Fruit fly (Drosophila melanogaster) whole organism, pupa: ENCODE measurements around the gene Ir68a.
A peak's percentile ranks its signal among the peaks of the same experiment; 100 is the strongest.

Experiments
- CG10348 ChIP-seq: fragments of 200-800 bp; sonication (Bioruptor generic); IDR thresholded peaks from 2 replicates; pipeline ENCODE4 v1.3.6; 2022; ENCODE audit warnings: missing biosample characterization, missing genetic modification characterization
- CG12605 ChIP-seq: fragments of 200-800 bp; sonication (Bioruptor generic); IDR thresholded peaks from 2 replicates; pipeline ENCODE4 v1.3.6; 2022; ENCODE audit warnings: missing biosample characterization, missing genetic modification characterization
- CG13204 ChIP-seq: fragments of 200-800 bp; sonication (Bioruptor generic); optimal IDR thresholded peaks from 2 replicates; lab custom pipeline; 2018; ENCODE audit warnings: missing biosample characterization, mild to moderate bottlenecking, missing genetic modification characterization, moderate library complexity
- CG14655 ChIP-seq: fragments of 200-800 bp; sonication (Bioruptor generic); optimal IDR thresholded peaks from 3 replicates; lab custom pipeline; 2017; ENCODE audit warnings: mild to moderate bottlenecking, missing biosample characterization, missing genetic modification reagents, missing genetic modification characterization
- CG15710 ChIP-seq: fragments of 200-800 bp; sonication (Bioruptor generic); optimal IDR thresholded peaks from 2 replicates; lab custom pipeline; 2018; ENCODE audit warnings: missing biosample characterization, mild to moderate bottlenecking, missing genetic modification characterization, moderate library complexity
- CG17806 ChIP-seq: fragments of 200-800 bp; sonication (Bioruptor generic); optimal IDR thresholded peaks from 2 replicates; lab custom pipeline; 2018; ENCODE audit warnings: missing biosample characterization, mild to moderate bottlenecking, missing genetic modification characterization, moderate library complexity
- CG32121 ChIP-seq: fragments of 200-800 bp; sonication (Bioruptor generic); IDR thresholded peaks from 2 replicates; pipeline ENCODE4 v1.3.6; 2022; ENCODE audit warnings: missing biosample characterization, missing genetic modification characterization
- CG34367 ChIP-seq: fragments of 200-800 bp; sonication (Bioruptor generic); optimal IDR thresholded peaks from 2 replicates; lab custom pipeline; 2018; ENCODE audit warnings: missing biosample characterization, mild to moderate bottlenecking, missing genetic modification characterization
- CG4496 ChIP-seq: fragments of 200-800 bp; sonication (Bioruptor generic); IDR thresholded peaks from 3 replicates; pipeline ENCODE4 v1.3.6; 2022; ENCODE audit warnings: missing biosample characterization, missing genetic modification characterization
- CG8159 ChIP-seq: fragments of 200-800 bp; sonication (Bioruptor generic); optimal IDR thresholded peaks from 3 replicates; lab custom pipeline; 2018; ENCODE audit warnings: missing biosample characterization, mild to moderate bottlenecking, missing genetic modification characterization, moderate library complexity
- CG8301 ChIP-seq: fragments of 200-800 bp; sonication (Bioruptor generic); optimal IDR thresholded peaks from 2 replicates; lab custom pipeline; 2018; ENCODE audit warnings: missing biosample characterization, mild to moderate bottlenecking, missing genetic modification characterization
- CG9948 ChIP-seq: fragments of 200-800 bp; sonication (Bioruptor generic); optimal IDR thresholded peaks from 2 replicates; lab custom pipeline; 2018; ENCODE audit warnings: missing biosample characterization, mild to moderate bottlenecking, missing genetic modification characterization, moderate library complexity
- D1 ChIP-seq: fragments of 200-800 bp; sonication (Bioruptor generic); optimal IDR thresholded peaks from 2 replicates; lab custom pipeline; 2018; ENCODE audit warnings: missing biosample characterization, mild to moderate bottlenecking, missing genetic modification characterization, moderate library complexity
- EcR ChIP-seq: fragments of 200-800 bp; sonication (Bioruptor generic); optimal IDR thresholded peaks from 3 replicates; lab custom pipeline; 2019; ENCODE audit warnings: missing biosample characterization, missing genetic modification characterization, mild to moderate bottlenecking, moderate library complexity, missing genetic modification reagents
- Ets98B ChIP-seq: fragments of 200-800 bp; sonication (Bioruptor generic); IDR thresholded peaks from 2 replicates; pipeline ENCODE4 v1.3.6; 2022; ENCODE audit warnings: missing biosample characterization, missing genetic modification characterization
- Pif1A ChIP-seq: fragments of 200-800 bp; sonication (Bioruptor generic); optimal IDR thresholded peaks from 3 replicates; lab custom pipeline; 2016; ENCODE audit warnings: missing biosample characterization, missing genetic modification characterization
- Pif1B ChIP-seq: fragments of 200-800 bp; sonication (Bioruptor generic); optimal IDR thresholded peaks from 3 replicates; lab custom pipeline; 2016; ENCODE audit warnings: missing biosample characterization, missing genetic modification characterization
- Snoo ChIP-seq: fragments of 200-800 bp; sonication (Bioruptor generic); optimal IDR thresholded peaks from 3 replicates; lab custom pipeline; 2017; ENCODE audit warnings: missing biosample characterization, mild to moderate bottlenecking, missing genetic modification characterization, inconsistent platforms
- fd96Ca ChIP-seq: fragments of 200-800 bp; sonication (Bioruptor generic); IDR thresholded peaks from 3 replicates; pipeline ENCODE4 v1.3.6; 2022; ENCODE audit warnings: missing biosample characterization, missing genetic modification characterization
- gl ChIP-seq: fragments of 200-800 bp; sonication (Bioruptor generic); optimal IDR thresholded peaks from 2 replicates; lab custom pipeline; 2018; ENCODE audit warnings: missing biosample characterization, mild to moderate bottlenecking, missing genetic modification characterization
- rn ChIP-seq: fragments of 200-800 bp; sonication (Bioruptor generic); IDR thresholded peaks from 2 replicates; pipeline ENCODE4 v1.3.6; 2022; ENCODE audit warnings: missing biosample characterization, missing genetic modification characterization

The Ir68a gene

DNA sequence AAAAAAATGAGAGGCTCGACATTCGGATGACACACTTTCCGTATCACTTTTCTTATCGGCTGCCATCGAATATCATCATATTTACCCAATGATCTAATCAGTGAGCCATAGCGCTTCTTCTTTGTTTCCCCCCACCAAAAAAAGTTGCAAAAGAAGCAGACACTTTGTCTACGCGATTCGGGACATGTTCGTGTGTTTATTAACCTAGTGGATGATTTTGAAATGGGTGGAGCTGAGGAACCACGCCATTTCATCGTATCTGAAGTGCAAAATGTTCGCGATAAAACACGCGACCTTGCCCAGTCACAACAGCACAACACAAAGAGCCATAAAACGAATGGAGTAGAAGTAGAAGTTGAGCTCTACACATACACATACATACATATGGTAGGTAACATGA is 5.9 kb upstream of the Ir68a start:
- no peak for TF ChIP-seq CG34367 (tag; lab: Kevin White, UChicago)
- peak; percentile 64 for TF ChIP-seq EcR

DNA sequence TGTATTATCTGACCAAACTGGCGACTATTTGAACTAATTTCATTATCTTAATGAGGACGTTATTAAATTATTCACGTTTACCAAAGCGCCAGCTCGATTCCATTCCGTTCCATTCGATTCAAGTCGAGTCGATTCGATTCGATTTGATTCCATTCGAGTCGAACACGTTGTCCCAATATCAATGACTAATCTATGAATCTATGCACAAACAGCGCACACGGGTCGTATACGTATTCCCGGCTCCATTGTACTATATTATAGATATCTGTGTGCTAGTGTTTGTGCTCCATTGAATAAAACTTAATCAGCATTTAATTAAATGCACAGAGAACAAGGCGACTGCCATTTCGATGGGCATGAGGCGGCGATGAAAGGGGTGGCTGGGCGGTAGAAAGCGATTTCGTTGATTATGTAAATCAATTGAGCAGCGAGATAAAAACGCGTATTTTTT is 3.2 kb upstream of the Ir68a start:
- no peak for TF ChIP-seq CG34367 (tag; lab: Kevin White, UChicago)
- no peak for TF ChIP-seq CG15710 (tag; lab: Kevin White, UChicago)
- TF ChIP-seq CG13204 (GFP tag; lab: Kevin White, UChicago): no peak
- no peak for TF ChIP-seq CG9948 (tag; lab: Kevin White, UChicago)
- TF ChIP-seq, all 21 proteins: peak for 0

DNA sequence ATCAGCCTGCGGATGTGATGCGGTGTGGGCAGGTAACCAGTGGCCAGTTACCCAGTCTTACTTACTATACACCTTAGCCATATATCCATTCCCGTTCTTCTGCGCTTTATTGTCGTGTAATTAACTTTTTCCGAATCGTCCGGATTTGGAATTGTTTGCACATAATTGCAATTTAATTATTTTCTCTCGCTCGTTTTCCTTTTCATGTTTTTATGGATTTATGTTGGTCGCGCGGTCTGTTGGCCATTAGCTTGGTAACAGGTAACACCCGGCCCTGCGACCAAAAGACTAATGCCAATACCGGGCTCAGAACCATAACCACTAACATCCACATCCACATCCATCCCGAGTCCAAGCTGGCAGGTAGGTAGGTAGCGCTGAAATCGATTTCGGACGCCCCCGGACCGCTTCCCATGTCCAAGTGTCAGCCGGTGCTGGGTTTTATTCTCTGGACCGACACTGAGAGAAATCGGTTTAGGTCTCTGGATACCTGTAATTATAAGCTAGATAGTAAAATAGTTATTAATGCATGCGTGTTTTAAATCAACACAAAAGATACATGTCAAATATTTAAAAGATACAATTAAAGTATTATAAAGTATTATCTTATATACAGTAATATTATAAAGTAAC is 1.2 kb upstream of the Ir68a start:
- TF ChIP-seq Snoo (tag; lab: Kevin White, UChicago) (no peak), Pif1A (GFP tag; lab: Kevin White, UChicago) (no peak), CG9948 (tag; lab: Kevin White, UChicago) (no peak)

DNA sequence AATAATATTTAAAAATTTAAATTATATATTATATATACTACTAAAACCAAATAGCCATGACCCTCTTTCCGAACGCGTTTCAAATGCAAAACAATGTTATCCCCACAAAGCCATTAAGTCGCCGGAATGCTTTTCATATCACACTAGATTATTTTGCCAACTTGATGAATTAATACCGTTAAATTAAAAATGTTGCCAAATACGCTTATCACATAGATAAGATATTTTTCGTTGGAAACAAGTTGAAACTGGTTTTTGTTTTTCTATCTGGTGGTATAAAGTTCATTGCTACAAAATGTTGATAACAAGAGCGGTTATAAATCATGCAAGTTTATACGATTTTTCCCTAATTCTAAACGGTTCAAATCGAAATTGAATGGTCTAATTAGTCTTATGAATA is 2.5 kb downstream of the Ir68a start:
- no peak for TF ChIP-seq Ets98B (GFP tag; lab: Robert Waterston, UW)
- no peak for TF ChIP-seq Pif1B (GFP tag; lab: Kevin White, UChicago)
- no peak for TF ChIP-seq CG12605 (GFP tag; lab: Robert Waterston, UW)
- no peak for TF ChIP-seq CG4496 (GFP tag; lab: Robert Waterston, UW)
- TF ChIP-seq D1: no peak
- TF ChIP-seq CG13204 (GFP tag; lab: Kevin White, UChicago): no peak
- TF ChIP-seq CG17806 (tag; lab: Kevin White, UChicago): no peak
- TF ChIP-seq Pif1A (GFP tag; lab: Kevin White, UChicago): no peak
- no peak for TF ChIP-seq CG8159 (tag; lab: Kevin White, UChicago)
- no peak for TF ChIP-seq CG9948 (tag; lab: Kevin White, UChicago)
- TF ChIP-seq fd96Ca (GFP tag; lab: Robert Waterston, UW): no peak
- TF ChIP-seq gl (tag; lab: Kevin White, UChicago): no peak

DNA sequence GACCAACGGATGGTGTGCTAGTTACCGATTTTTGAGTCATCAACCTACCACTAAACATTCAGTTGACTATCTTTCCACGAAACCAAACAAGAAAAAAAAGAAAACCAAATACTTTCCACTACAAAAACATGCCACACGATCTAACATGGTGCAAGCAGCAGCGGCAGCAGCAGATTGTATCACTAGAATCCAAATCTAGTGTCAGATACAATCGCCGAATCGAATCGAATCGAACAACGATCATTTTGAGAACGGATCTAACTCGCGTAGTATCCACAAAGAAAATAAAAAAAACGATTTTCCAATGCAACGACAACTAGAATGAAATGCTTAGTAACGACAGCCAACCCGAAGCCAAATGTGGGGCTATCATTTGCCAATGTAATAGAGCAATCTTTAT is 8.3 kb downstream of the Ir68a start:
- TF ChIP-seq fd96Ca (GFP tag; lab: Robert Waterston, UW) (no peak), D1 (no peak), CG8159 (tag; lab: Kevin White, UChicago) (no peak), Ets98B (GFP tag; lab: Robert Waterston, UW) (no peak), CG32121 (GFP tag; lab: Robert Waterston, UW) (no peak), CG13204 (GFP tag; lab: Kevin White, UChicago) (no peak), CG12605 (GFP tag; lab: Robert Waterston, UW) (no peak), CG15710 (tag; lab: Kevin White, UChicago) (no peak), Snoo (tag; lab: Kevin White, UChicago) (no peak), CG34367 (tag; lab: Kevin White, UChicago) (no peak), rn (GFP tag; lab: Robert Waterston, UW) (no peak), gl (tag; lab: Kevin White, UChicago) (no peak), CG14655 (no peak), CG17806 (tag; lab: Kevin White, UChicago) (no peak), Pif1A (GFP tag; lab: Kevin White, UChicago) (no peak), CG8301 (tag; lab: Kevin White, UChicago) (no peak)

DNA sequence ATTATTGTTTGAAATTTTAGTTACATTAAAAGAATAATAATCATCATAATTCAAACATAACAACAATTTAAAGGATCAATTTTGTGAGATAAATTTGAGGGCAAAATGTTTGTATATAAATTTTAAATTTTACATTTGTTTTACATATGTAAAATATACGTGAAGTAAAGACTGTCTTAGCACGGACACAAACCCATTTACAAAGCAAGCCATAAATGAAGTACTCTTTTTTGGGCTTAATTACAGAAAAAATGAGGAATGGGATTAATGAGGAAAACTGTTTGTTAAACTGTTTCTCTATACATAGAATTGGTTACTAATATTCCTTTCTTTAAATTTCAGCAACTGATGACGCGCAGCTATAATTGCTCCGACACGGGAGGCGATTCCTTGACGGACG is 11.4 kb downstream of the Ir68a start:
- no peak for TF ChIP-seq rn (GFP tag; lab: Robert Waterston, UW)
- no peak for TF ChIP-seq fd96Ca (GFP tag; lab: Robert Waterston, UW)
- TF ChIP-seq CG10348 (GFP tag; lab: Robert Waterston, UW): no peak
- TF ChIP-seq CG4496 (GFP tag; lab: Robert Waterston, UW): no peak
- no peak for TF ChIP-seq gl (tag; lab: Kevin White, UChicago)
- no peak for TF ChIP-seq D1
- no peak for TF ChIP-seq CG8159 (tag; lab: Kevin White, UChicago)
- TF ChIP-seq Pif1A (GFP tag; lab: Kevin White, UChicago): no peak
- TF ChIP-seq Pif1B (GFP tag; lab: Kevin White, UChicago): no peak
- TF ChIP-seq Ets98B (GFP tag; lab: Robert Waterston, UW): no peak
- no peak for TF ChIP-seq CG32121 (GFP tag; lab: Robert Waterston, UW)
- no peak for TF ChIP-seq Snoo (tag; lab: Kevin White, UChicago)
- no peak for TF ChIP-seq CG13204 (GFP tag; lab: Kevin White, UChicago)
- no peak for TF ChIP-seq EcR
- TF ChIP-seq CG9948 (tag; lab: Kevin White, UChicago): no peak
- no peak for TF ChIP-seq CG8301 (tag; lab: Kevin White, UChicago)
- no peak for TF ChIP-seq CG17806 (tag; lab: Kevin White, UChicago)

DNA sequence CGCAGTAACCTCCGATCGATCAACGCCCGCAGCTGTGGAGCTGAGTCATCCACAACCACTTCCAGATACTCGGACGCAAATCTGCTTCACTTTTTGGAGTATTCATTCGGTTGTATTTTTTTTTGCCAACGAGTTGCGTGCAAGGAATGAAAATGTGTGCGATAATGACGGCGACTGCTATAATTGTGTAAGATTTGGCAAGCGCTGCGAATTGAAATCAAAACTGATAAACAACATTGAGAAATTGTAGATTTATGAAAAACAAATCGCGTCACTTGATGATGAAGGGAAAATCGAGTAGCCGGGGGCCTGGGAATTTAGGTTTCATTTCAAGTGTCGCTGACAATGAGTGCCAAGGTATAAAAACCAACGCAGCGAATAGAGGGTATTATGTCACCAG is 17.1 kb downstream of the Ir68a start:
- TF ChIP-seq D1: no peak
- TF ChIP-seq Snoo (tag; lab: Kevin White, UChicago): no peak
- TF ChIP-seq CG34367 (tag; lab: Kevin White, UChicago): no peak
- no peak for TF ChIP-seq CG8159 (tag; lab: Kevin White, UChicago)
- TF ChIP-seq CG17806 (tag; lab: Kevin White, UChicago): no peak
- no peak for TF ChIP-seq Pif1B (GFP tag; lab: Kevin White, UChicago)
- TF ChIP-seq EcR: no peak
